Worm (Caenorhabditis elegans): Measurements from ENCODE around the gene col-127.

- no peak for TF ChIP-seq flt-1 (GFP tag; IDR thresholded peaks at IDR 0.05)
- TF ChIP-seq ama-1 (optimal IDR thresholded peaks at IDR 0.05) = no peak
- no peak for TF ChIP-seq tbx-11 (GFP tag; IDR thresholded peaks at IDR 0.05)
- no peak for TF ChIP-seq hmbx-1 (tag; optimal IDR thresholded peaks at IDR 0.05)
- TF ChIP-seq scrt-1 (GFP tag; IDR thresholded peaks at IDR 0.05) = no peak
- no peak for TF ChIP-seq tra-4 (tag; optimal IDR thresholded peaks at IDR 0.05)
- no peak for TF ChIP-seq hmg-4 (GFP tag; optimal IDR thresholded peaks at IDR 0.05)
- TF ChIP-seq B0310.2 (tag; optimal IDR thresholded peaks at IDR 0.05) = no peak
- TF ChIP-seq ceh-13 (GFP tag; optimal IDR thresholded peaks at IDR 0.05) = no peak
- no peak for TF ChIP-seq aly-1 (tag; optimal IDR thresholded peaks at IDR 0.05)
- no peak for TF ChIP-seq ets-7 (tag; optimal IDR thresholded peaks at IDR 0.05)
- no peak for TF ChIP-seq F13C5.2 (tag; optimal IDR thresholded peaks at IDR 0.05)
Observed at ce11 chrIV:11285239-11285638, 19.2 kb upstream of the col-127 start.
